Worm (Caenorhabditis elegans) whole organism, midembryonic: ENCODE results near the gene Y102A11A.3.

Experiments
- T22C8.4 ChIP-seq: fragments of 200-800 bp; sonication (Bioruptor generic); IDR thresholded peaks from 2 replicates; pipeline ENCODE4 v1.3.6; 2022; ENCODE audit warnings: missing genetic modification characterization, missing compliant biosample characterization
- cog-1 ChIP-seq: sonication (generic microtip); optimal IDR thresholded peaks from 2 replicates; lab custom pipeline; 2016; ENCODE audit warnings: missing genetic modification characterization, missing compliant biosample characterization
- flt-1 ChIP-seq: fragments of 200-800 bp; sonication (Bioruptor generic); IDR thresholded peaks from 2 replicates; pipeline ENCODE4 v1.3.6; 2022; ENCODE audit warnings: missing genetic modification characterization, missing compliant biosample characterization
- klf-2 ChIP-seq: fragments of 200-800 bp; sonication (Bioruptor generic); conservative IDR thresholded peaks from 2 replicates; pipeline ENCODE4 v1.3.6; 2022; ENCODE audit warnings: missing genetic modification reagents, missing genetic modification characterization, missing compliant biosample characterization
- med-1 ChIP-seq: sonication (generic microtip); optimal IDR thresholded peaks from 2 replicates; lab custom pipeline; 2017; ENCODE audit warnings: missing genetic modification characterization, mild to moderate bottlenecking, missing compliant biosample characterization, antibody characterized with exemption, missing genetic modification reagents; ENCODE audit not compliant: insufficient read depth
- ref-1 ChIP-seq: fragments of 200-800 bp; sonication (Bioruptor generic); conservative IDR thresholded peaks from 2 replicates; pipeline ENCODE4 v1.3.6; 2022; ENCODE audit warnings: missing genetic modification reagents, missing genetic modification characterization, missing compliant biosample characterization
- tab-1 ChIP-seq: fragments of 200-800 bp; sonication (Bioruptor generic); IDR thresholded peaks from 2 replicates; pipeline ENCODE4 v1.3.6; 2022; ENCODE audit warnings: missing genetic modification characterization, missing compliant biosample characterization
- ztf-23 ChIP-seq: fragments of 200-800 bp; sonication (Bioruptor generic); IDR thresholded peaks from 2 replicates; pipeline ENCODE4 v1.3.6; 2022; ENCODE audit warnings: missing genetic modification reagents, missing genetic modification characterization, missing compliant biosample characterization
- ztf-29 ChIP-seq: fragments of 200-800 bp; sonication (Bioruptor generic); IDR thresholded peaks from 2 replicates; pipeline ENCODE4 v1.3.6; 2022; ENCODE audit warnings: missing genetic modification reagents, missing genetic modification characterization, missing compliant biosample characterization

Y102A11A.3 gene

ce11 chrX:2046124-2046722, 27.3 kb downstream of the Y102A11A.3 start, which contains the start of gene igcm-4:
Gene igcm-4 (minus strand): TSS chrX:2046360.
- TF ChIP-seq cog-1 (tag; lab: Kevin White, UChicago) (peak; percentile 27), med-1 (GFP tag; lab: Kevin White, UChicago) (no peak), ztf-29 (no peak), ztf-23 (GFP tag; lab: Robert Waterston, UW) (peak; percentile 59; the same call in 1 of the 2 replicates), flt-1 (GFP tag; lab: Robert Waterston, UW) (0 out of 2 replicates have a peak, but pooled peaks have one; percentile 40)

- TF ChIP-seq flt-1 (GFP tag; lab: Robert Waterston, UW) (no peak), T22C8.4 (GFP tag; lab: Robert Waterston, UW) (no peak), med-1 (GFP tag; lab: Kevin White, UChicago) (no peak), cog-1 (tag; lab: Kevin White, UChicago) (no peak), klf-2 (GFP tag; lab: Robert Waterston, UW) (no peak), tab-1 (GFP tag; lab: Robert Waterston, UW) (no peak), ztf-23 (GFP tag; lab: Robert Waterston, UW) (no peak), ref-1 (GFP tag; lab: Robert Waterston, UW) (no peak), ztf-29 (no peak)
These were observed 28.4 kb downstream of the Y102A11A.3 start for ce11 chrX:2047208-2047946.

ce11 chrX:2048865-2049405, 30.0 kb downstream of the Y102A11A.3 start:
- TF ChIP-seq T22C8.4 (GFP tag; lab: Robert Waterston, UW): no peak
- no peak for TF ChIP-seq med-1 (GFP tag; lab: Kevin White, UChicago)
- TF ChIP-seq ref-1 (GFP tag; lab: Robert Waterston, UW): no peak
- no peak for TF ChIP-seq tab-1 (GFP tag; lab: Robert Waterston, UW)
- no peak for TF ChIP-seq klf-2 (GFP tag; lab: Robert Waterston, UW)
- no peak for TF ChIP-seq flt-1 (GFP tag; lab: Robert Waterston, UW)
- TF ChIP-seq cog-1 (tag; lab: Kevin White, UChicago): no peak
- no peak for TF ChIP-seq ztf-29
- no peak for TF ChIP-seq ztf-23 (GFP tag; lab: Robert Waterston, UW)

ce11 chrX:2050212-2050611, 31.3 kb downstream of the Y102A11A.3 start:
- no peak for TF ChIP-seq klf-2 (GFP tag; lab: Robert Waterston, UW)
- TF ChIP-seq T22C8.4 (GFP tag; lab: Robert Waterston, UW): no peak
- TF ChIP-seq ztf-23 (GFP tag; lab: Robert Waterston, UW): no peak
- no peak for TF ChIP-seq cog-1 (tag; lab: Kevin White, UChicago)
- no peak for TF ChIP-seq ref-1 (GFP tag; lab: Robert Waterston, UW)
- no peak for TF ChIP-seq tab-1 (GFP tag; lab: Robert Waterston, UW)

- TF ChIP-seq ref-1 (GFP tag; lab: Robert Waterston, UW) (no peak), klf-2 (GFP tag; lab: Robert Waterston, UW) (no peak), ztf-29 (no peak), med-1 (GFP tag; lab: Kevin White, UChicago) (no peak), tab-1 (GFP tag; lab: Robert Waterston, UW) (no peak), cog-1 (tag; lab: Kevin White, UChicago) (no peak), T22C8.4 (GFP tag; lab: Robert Waterston, UW) (no peak), flt-1 (GFP tag; lab: Robert Waterston, UW) (no peak), ztf-23 (GFP tag; lab: Robert Waterston, UW) (no peak)
These were observed 32.7 kb downstream of the Y102A11A.3 start, which contains the start of gene Y102A11A.1 for ce11 chrX:2051602-2052001. Gene Y102A11A.1 (plus strand): TSS chrX:2051824.

- TF ChIP-seq ztf-23 (GFP tag; lab: Robert Waterston, UW): 0 out of 2 replicates have a peak, but pooled peaks have one; percentile 25
These were observed 37.9 kb downstream of the Y102A11A.3 start for ce11 chrX:2056875-2057274.

DNA sequence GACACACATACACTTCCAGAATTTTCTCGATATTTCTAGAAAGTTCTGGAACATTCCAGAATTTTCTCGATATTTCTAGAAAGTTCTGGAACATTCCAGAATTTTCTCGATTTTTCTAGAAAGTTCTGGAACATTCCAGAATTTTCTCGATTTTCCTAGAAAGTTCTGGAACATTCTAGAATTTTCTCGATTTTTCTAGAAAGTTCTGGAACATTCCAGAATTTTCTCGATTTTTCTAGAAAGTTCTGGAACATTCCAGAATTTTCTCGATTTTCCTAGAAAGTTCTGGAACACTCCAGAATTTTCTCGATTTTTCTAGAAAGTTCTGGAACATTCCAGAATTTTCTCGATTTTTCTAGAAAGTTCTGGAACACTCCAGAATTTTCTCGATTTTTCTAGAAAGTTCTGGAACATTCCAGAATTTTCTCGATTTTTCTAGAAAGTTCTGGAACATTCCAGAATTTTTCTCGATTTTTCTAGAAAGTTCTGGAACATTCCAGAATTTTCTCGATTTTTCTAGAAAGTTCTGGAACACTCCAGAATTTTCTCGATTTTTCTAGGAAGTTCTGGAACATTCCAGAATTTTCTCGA, 39.0 kb downstream of the Y102A11A.3 start:
- TF ChIP-seq ztf-23 (GFP tag; lab: Robert Waterston, UW): 0 out of 2 replicates have a peak, but pooled peaks have one; percentile 61
- peak; percentile 81 for TF ChIP-seq tab-1 (GFP tag; lab: Robert Waterston, UW)
- peak; percentile 63; the same call in 1 of the 2 replicates for TF ChIP-seq ref-1 (GFP tag; lab: Robert Waterston, UW)
- TF ChIP-seq flt-1 (GFP tag; lab: Robert Waterston, UW): peak; percentile 97

DNA sequence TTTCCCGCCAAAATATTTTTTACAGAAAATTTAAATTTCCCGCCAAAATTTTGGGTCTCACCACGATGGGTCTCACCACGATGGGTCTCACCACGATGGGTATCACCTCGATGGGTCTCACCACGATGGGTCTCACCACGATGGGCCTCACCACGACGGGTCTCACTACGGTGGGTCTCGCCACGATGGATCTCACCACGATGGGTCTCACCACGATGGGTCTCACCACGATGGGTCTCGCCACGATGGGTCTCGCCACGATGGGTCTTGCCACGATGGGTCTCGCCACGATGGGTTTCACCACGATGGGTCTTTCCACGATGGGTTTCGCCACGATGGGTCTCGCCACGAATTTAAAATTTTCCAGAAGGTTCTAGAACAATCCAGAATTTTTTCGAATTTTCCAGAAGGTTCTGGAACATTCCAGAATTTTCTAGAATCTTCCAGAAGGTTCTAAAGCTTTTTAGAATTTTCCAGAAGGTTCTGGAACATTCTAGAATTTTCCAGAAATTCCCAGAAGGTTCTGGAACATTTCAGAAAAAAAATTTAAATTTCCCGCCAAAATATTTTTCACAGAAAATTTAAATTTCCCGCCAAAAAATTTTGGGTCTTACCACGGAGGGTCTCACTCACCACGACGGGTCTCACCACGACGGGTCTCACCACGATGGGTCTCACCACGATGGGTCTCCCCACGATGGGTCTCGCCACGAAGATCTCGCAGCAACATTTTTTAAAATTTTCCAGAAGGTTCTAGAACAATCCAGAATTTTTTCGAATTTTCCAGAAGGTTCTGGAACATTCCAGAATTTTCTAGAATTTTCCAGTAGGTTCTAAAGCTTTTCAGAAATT, 39.8 kb downstream of the Y102A11A.3 start:
- TF ChIP-seq ref-1 (GFP tag; lab: Robert Waterston, UW): 0 out of 2 replicates have a peak, but pooled peaks have one; percentile 25
- TF ChIP-seq tab-1 (GFP tag; lab: Robert Waterston, UW): peak; percentile 77
- TF ChIP-seq ztf-23 (GFP tag; lab: Robert Waterston, UW): 0 out of 2 replicates have a peak, but pooled peaks have one; percentile 30
- 0 out of 2 replicates have a peak, but pooled peaks have one; percentile 52 for TF ChIP-seq klf-2 (GFP tag; lab: Robert Waterston, UW)
- TF ChIP-seq flt-1 (GFP tag; lab: Robert Waterston, UW): peak; percentile 66; the same call in 1 of the 2 replicates
- 0 out of 2 replicates have a peak, but pooled peaks have one; percentile 19 for TF ChIP-seq T22C8.4 (GFP tag; lab: Robert Waterston, UW)
